Worm (Caenorhabditis elegans): ENCODE data around the gene ent-3.

DNA sequence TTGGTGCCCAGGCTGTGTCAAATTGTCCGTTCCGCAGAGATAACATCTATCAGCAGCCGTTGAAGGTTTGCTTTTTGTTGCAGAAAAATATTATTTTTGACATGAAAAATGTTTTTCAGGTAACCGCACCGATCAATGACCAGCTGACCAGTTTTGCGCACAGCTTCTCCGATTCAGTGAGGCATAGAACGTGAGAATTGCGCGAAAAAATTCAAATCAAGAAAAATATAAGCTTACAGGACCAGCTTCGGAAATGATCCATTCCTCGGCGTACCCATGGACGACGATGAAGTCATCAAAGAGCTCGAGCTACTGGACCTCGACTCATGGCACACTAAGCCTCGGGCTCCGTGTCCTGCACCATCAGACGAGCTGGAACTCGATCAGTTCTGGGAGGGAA is 41.3 kb downstream of the ent-3 start:
- TF ChIP-seq W03F9.2 (tag; optimal IDR thresholded peaks at IDR 0.05) (no peak), dao-5 (tag; optimal IDR thresholded peaks at IDR 0.05) (no peak)
